Fruit fly (Drosophila melanogaster) whole organism, embryonic: ENCODE data around the gene nAChRalpha3.

Experiments used
- Antp ChIP-seq: fragments of 200-800 bp; sonication (Bioruptor generic); optimal IDR thresholded peaks from 3 replicates; lab custom pipeline; 2016; ENCODE audit warnings: missing biosample characterization, missing genetic modification characterization
- Asciz ChIP-seq: fragments of 200-800 bp; sonication (Bioruptor generic); optimal IDR thresholded peaks from 2 replicates; lab custom pipeline; 2017; ENCODE audit warnings: missing biosample characterization, mild to moderate bottlenecking, missing genetic modification characterization, missing genetic modification reagents
- Atf-2 ChIP-seq: fragments of 200-800 bp; sonication (Bioruptor generic); optimal IDR thresholded peaks from 2 replicates; lab custom pipeline; 2016; ENCODE audit warnings: missing biosample characterization, missing genetic modification characterization
- Bgb ChIP-seq: fragments of 200-800 bp; sonication (Bioruptor generic); IDR thresholded peaks from 2 replicates; pipeline ENCODE4 v1.3.6; 2022; ENCODE audit warnings: missing biosample characterization, missing genetic modification characterization; ENCODE audit not compliant: partially characterized antibody
- BtbVII ChIP-seq: fragments of 200-800 bp; sonication (Bioruptor generic); optimal IDR thresholded peaks from 3 replicates; lab custom pipeline; 2017; ENCODE audit warnings: missing biosample characterization, mild to moderate bottlenecking, missing genetic modification characterization
- CG10209 ChIP-seq: fragments of 200-800 bp; sonication (Bioruptor generic); optimal IDR thresholded peaks from 3 replicates; lab custom pipeline; 2017; ENCODE audit warnings: missing biosample characterization, mild to moderate bottlenecking, missing genetic modification characterization, missing genetic modification reagents
- CG12071 ChIP-seq: fragments of 200-800 bp; sonication (Bioruptor generic); optimal IDR thresholded peaks from 3 replicates; lab custom pipeline; 2018; ENCODE audit warnings: missing biosample characterization, mild to moderate bottlenecking, missing genetic modification characterization
- CG12236 ChIP-seq: fragments of 200-800 bp; sonication (Bioruptor generic); optimal IDR thresholded peaks from 2 replicates; lab custom pipeline; 2016; ENCODE audit warnings: missing biosample characterization, missing genetic modification characterization
- CG13287 ChIP-seq: fragments of 200-800 bp; sonication (Bioruptor generic); IDR thresholded peaks from 2 replicates; pipeline ENCODE4 v1.3.6; 2022; ENCODE audit warnings: missing biosample characterization, missing genetic modification characterization; ENCODE audit not compliant: partially characterized antibody
- CG13775 ChIP-seq: fragments of 200-800 bp; sonication (Bioruptor generic); optimal IDR thresholded peaks from 3 replicates; lab custom pipeline; 2017; ENCODE audit warnings: missing biosample characterization, mild to moderate bottlenecking, missing genetic modification characterization
- CG1529 ChIP-seq: fragments of 200-800 bp; sonication (Bioruptor generic); optimal IDR thresholded peaks from 3 replicates; lab custom pipeline; 2018; ENCODE audit warnings: missing biosample characterization, missing genetic modification characterization
- CG1602 ChIP-seq: fragments of 200-800 bp; sonication (Bioruptor generic); optimal IDR thresholded peaks from 3 replicates; lab custom pipeline; 2016; ENCODE audit warnings: missing biosample characterization, missing genetic modification characterization
- CG2712 ChIP-seq: fragments of 200-800 bp; optimal IDR thresholded peaks from 3 replicates; lab custom pipeline; 2019; ENCODE audit warnings: missing biosample characterization, mild to moderate bottlenecking, missing genetic modification characterization, moderate library complexity
- CG2889 ChIP-seq: fragments of 200-800 bp; sonication (Bioruptor generic); IDR thresholded peaks from 3 replicates; pipeline ENCODE4 v1.3.6; 2022; ENCODE audit warnings: missing biosample characterization, missing genetic modification characterization
- CG3838 ChIP-seq: fragments of 200-800 bp; sonication (Bioruptor generic); optimal IDR thresholded peaks from 3 replicates; lab custom pipeline; 2016; ENCODE audit warnings: missing biosample characterization, missing genetic modification characterization
- CG4328 ChIP-seq: fragments of 200-800 bp; sonication (Bioruptor generic); optimal IDR thresholded peaks from 3 replicates; lab custom pipeline; 2017; ENCODE audit warnings: missing biosample characterization, missing genetic modification reagents, missing genetic modification characterization
- CG6254 ChIP-seq: fragments of 200-800 bp; sonication (Bioruptor generic); optimal IDR thresholded peaks from 3 replicates; lab custom pipeline; 2017; ENCODE audit warnings: mild to moderate bottlenecking, missing biosample characterization, missing genetic modification reagents, missing genetic modification characterization
- CG7745 ChIP-seq: fragments of 200-800 bp; sonication (Bioruptor generic); optimal IDR thresholded peaks from 2 replicates; lab custom pipeline; 2018; ENCODE audit warnings: missing biosample characterization, mild to moderate bottlenecking, missing genetic modification characterization, moderate library complexity
- CG9876 ChIP-seq: fragments of 200-800 bp; sonication (Bioruptor generic); optimal IDR thresholded peaks from 2 replicates; lab custom pipeline; 2016; ENCODE audit warnings: missing biosample characterization, missing genetic modification characterization
- CTCF ChIP-seq: fragments of 200-800 bp; sonication (Bioruptor generic); optimal IDR thresholded peaks from 2 replicates; lab custom pipeline; 2017; ENCODE audit warnings: missing biosample characterization, mild to moderate bottlenecking, missing genetic modification characterization, moderate library complexity
- Dref ChIP-seq: fragments of 200-800 bp; sonication (Bioruptor generic); IDR thresholded peaks from 2 replicates; pipeline ENCODE4 v1.3.6; 2022; ENCODE audit warnings: missing biosample characterization, missing genetic modification characterization
- E2f2 ChIP-seq: fragments of 200-800 bp; sonication (Bioruptor generic); IDR thresholded peaks from 2 replicates; pipeline ENCODE4 v1.3.6; 2022; ENCODE audit warnings: missing biosample characterization, missing genetic modification characterization
- Elba2 ChIP-seq: fragments of 200-800 bp; sonication (Bioruptor generic); optimal IDR thresholded peaks from 3 replicates; lab custom pipeline; 2016; ENCODE audit warnings: missing biosample characterization, missing genetic modification characterization
- Hmx ChIP-seq: fragments of 200-800 bp; sonication (Bioruptor generic); optimal IDR thresholded peaks from 2 replicates; lab custom pipeline; 2016; ENCODE audit warnings: missing biosample characterization, missing genetic modification characterization
- Hr78 ChIP-seq, 2 experiments: fragments of 200-800 bp in 1 of 2; fragments of >200 bp in 1 of 2; sonication (Bioruptor generic) in 1 of 2; optimal IDR thresholded peaks; 2 replicates each; lab custom pipeline; 2017 to 2019; ENCODE audit warnings: missing biosample characterization in 2 of 2, missing genetic modification characterization in 2 of 2, mild to moderate bottlenecking in 1 of 2, moderate library complexity in 1 of 2
- Lpt ChIP-seq: fragments of >200 bp; optimal IDR thresholded peaks from 2 replicates; lab custom pipeline; 2018; ENCODE audit warnings: missing biosample characterization, missing genetic modification characterization
- PHDP ChIP-seq: fragments of 200-800 bp; sonication (Bioruptor generic); optimal IDR thresholded peaks from 3 replicates; lab custom pipeline; 2018; ENCODE audit warnings: missing biosample characterization, mild to moderate bottlenecking, missing genetic modification characterization, moderate library complexity
- Pdp1 ChIP-seq, 2 experiments: fragments of 200-800 bp; sonication (Bioruptor generic); optimal IDR thresholded peaks; 3 replicates each; lab custom pipeline; 2016; ENCODE audit warnings: missing biosample characterization in 2 of 2, missing genetic modification characterization in 2 of 2, mild to moderate bottlenecking in 1 of 2, moderate library complexity in 1 of 2
- Side ChIP-seq: fragments of 200-800 bp; sonication (Bioruptor generic); optimal IDR thresholded peaks from 2 replicates; lab custom pipeline; 2016; ENCODE audit warnings: missing biosample characterization, missing genetic modification characterization
- Sin3A ChIP-seq: fragments of >200 bp; optimal IDR thresholded peaks from 2 replicates; lab custom pipeline; 2018
- Ssrp ChIP-seq: fragments of 200-800 bp; sonication (Bioruptor generic); optimal IDR thresholded peaks from 2 replicates; lab custom pipeline; 2018; ENCODE audit warnings: missing biosample characterization, mild to moderate bottlenecking, missing genetic modification characterization, moderate library complexity
- cg ChIP-seq: fragments of 200-800 bp; sonication (Bioruptor generic); optimal IDR thresholded peaks from 3 replicates; lab custom pipeline; 2019; ENCODE audit warnings: missing biosample characterization, mild to moderate bottlenecking, missing genetic modification characterization, moderate library complexity
- chinmo ChIP-seq: fragments of 200-800 bp; sonication (Bioruptor generic); IDR thresholded peaks from 4 replicates; pipeline ENCODE4 v1.3.6; 2022; ENCODE audit warnings: missing biosample characterization, missing genetic modification characterization; ENCODE audit not compliant: partially characterized antibody
- crc ChIP-seq: fragments of 200-800 bp; sonication (Bioruptor generic); optimal IDR thresholded peaks from 2 replicates; lab custom pipeline; 2016; ENCODE audit warnings: missing biosample characterization, missing genetic modification characterization
- disco-r ChIP-seq: fragments of 200-800 bp; sonication (Bioruptor generic); optimal IDR thresholded peaks from 2 replicates; lab custom pipeline; 2016; ENCODE audit warnings: missing biosample characterization, missing genetic modification characterization
- eve ChIP-seq, 2 experiments: fragments of >200 bp; optimal IDR thresholded peaks; 2 replicates each; lab custom pipeline; 2017; ENCODE audit warnings: missing biosample characterization in 2 of 2, missing genetic modification characterization in 2 of 2
- eyg ChIP-seq: fragments of 200-800 bp; sonication (Bioruptor generic); optimal IDR thresholded peaks from 3 replicates; lab custom pipeline; 2016; ENCODE audit warnings: missing biosample characterization, missing genetic modification characterization
- gcm2 ChIP-seq: fragments of 200-800 bp; sonication (Bioruptor generic); optimal IDR thresholded peaks from 2 replicates; lab custom pipeline; 2016; ENCODE audit warnings: missing biosample characterization, missing genetic modification characterization
- hb ChIP-seq: fragments of 200-800 bp; sonication (Bioruptor generic); IDR thresholded peaks from 3 replicates; pipeline ENCODE4 v1.3.6; 2022; ENCODE audit warnings: missing biosample characterization, missing genetic modification characterization; ENCODE audit not compliant: partially characterized antibody
- her ChIP-seq: fragments of 200-800 bp; sonication (Bioruptor generic); optimal IDR thresholded peaks from 2 replicates; lab custom pipeline; 2016; ENCODE audit warnings: missing biosample characterization, missing genetic modification characterization
- hth ChIP-seq: fragments of >200 bp; optimal IDR thresholded peaks from 2 replicates; lab custom pipeline; 2017; ENCODE audit warnings: inconsistent platforms
- mirr ChIP-seq: fragments of 200-800 bp; sonication (Bioruptor generic); optimal IDR thresholded peaks from 3 replicates; lab custom pipeline; 2018; ENCODE audit warnings: missing biosample characterization, mild to moderate bottlenecking, missing genetic modification characterization
- pita ChIP-seq: fragments of 200-800 bp; sonication (Bioruptor generic); optimal IDR thresholded peaks from 2 replicates; lab custom pipeline; 2017; ENCODE audit warnings: missing biosample characterization, mild to moderate bottlenecking, missing genetic modification characterization
- psq ChIP-seq: fragments of 200-800 bp; sonication (Bioruptor generic); optimal IDR thresholded peaks from 2 replicates; lab custom pipeline; 2017; ENCODE audit warnings: missing biosample characterization, missing genetic modification characterization
- pum ChIP-seq: fragments of 200-800 bp; sonication (Bioruptor generic); optimal IDR thresholded peaks from 2 replicates; lab custom pipeline; 2016; ENCODE audit warnings: missing biosample characterization, missing genetic modification characterization
- ranshi ChIP-seq: fragments of 200-800 bp; sonication (Bioruptor generic); IDR thresholded peaks from 2 replicates; pipeline ENCODE4 v1.3.6; 2022; ENCODE audit warnings: missing biosample characterization, missing genetic modification characterization
- sc ChIP-seq, 3 experiments: fragments of >200 bp in 2 of 3; fragments of 200-800 bp in 1 of 3; sonication (Bioruptor generic) in 1 of 3; optimal IDR thresholded peaks; 2 replicates in 2 of 3; 3 replicates in 1 of 3; lab custom pipeline; 2017; ENCODE audit warnings: mild to moderate bottlenecking in 1 of 3, missing biosample characterization in 1 of 3, missing genetic modification characterization in 1 of 3, missing genetic modification reagents in 1 of 3
- seq ChIP-seq: fragments of 200-800 bp; sonication (Bioruptor generic); IDR thresholded peaks from 2 replicates; pipeline ENCODE4 v1.3.6; 2022; ENCODE audit warnings: missing biosample characterization, missing genetic modification characterization
- slou ChIP-seq: fragments of 200-800 bp; sonication (Bioruptor generic); optimal IDR thresholded peaks from 3 replicates; lab custom pipeline; 2016; ENCODE audit warnings: missing biosample characterization, missing genetic modification characterization
- so ChIP-seq: fragments of 200-800 bp; sonication (Bioruptor generic); IDR thresholded peaks from 3 replicates; pipeline ENCODE4 v1.3.6; 2022; ENCODE audit warnings: missing biosample characterization, missing genetic modification characterization
- stwl ChIP-seq: fragments of 200-800 bp; sonication (Bioruptor generic); optimal IDR thresholded peaks from 3 replicates; lab custom pipeline; 2018; ENCODE audit warnings: missing biosample characterization, mild to moderate bottlenecking, missing genetic modification characterization, moderate library complexity

nAChRalpha3 gene

DNA sequence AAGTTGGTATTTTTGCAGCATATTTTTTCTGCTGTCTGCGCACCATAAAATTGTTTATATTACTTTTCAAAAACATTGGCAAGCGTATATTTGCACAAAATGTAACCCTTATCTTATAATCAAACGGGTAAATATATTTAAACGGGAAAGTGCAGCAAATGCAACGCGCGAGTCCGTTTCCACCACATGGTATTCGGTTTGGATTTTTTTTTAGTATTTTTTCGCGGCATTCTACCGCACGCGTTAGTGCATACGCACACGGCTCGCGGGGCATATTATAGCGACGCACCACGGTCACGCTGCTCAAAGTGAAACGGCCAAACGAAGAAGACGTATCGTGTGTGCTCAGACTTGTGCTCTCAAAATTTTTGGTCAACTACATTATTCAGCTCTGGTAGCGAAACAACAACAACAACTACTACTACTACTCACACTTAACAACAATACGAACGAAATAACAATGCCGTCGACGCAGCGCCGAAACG lies 42.0 kb upstream of the nAChRalpha3 start, which contains the start of gene Trf2 (continued):
- no peak for TF ChIP-seq CG3838 (GFP tag; lab: Kevin White, UChicago)
- no peak for TF ChIP-seq Atf-2 (GFP tag; lab: Kevin White, UChicago)
- TF ChIP-seq mirr (GFP tag; lab: Kevin White, UChicago) = peak; percentile 9
- TF ChIP-seq CG7745 = no peak
- no peak for TF ChIP-seq slou (GFP tag; lab: Kevin White, UChicago)
- no peak for TF ChIP-seq hb (GFP tag; lab: Robert Waterston, UW)
- TF ChIP-seq eyg (GFP tag; lab: Kevin White, UChicago) = no peak
- TF ChIP-seq her (GFP tag; lab: Kevin White, UChicago) = peak; percentile 54
- TF ChIP-seq CG1529 = no peak
- no peak; the same call in 1 of the 2 replicates for TF ChIP-seq ranshi (GFP tag; lab: Robert Waterston, UW)
- no peak for TF ChIP-seq Dref (GFP tag; lab: Robert Waterston, UW)
- TF ChIP-seq CG12236 (GFP tag; lab: Kevin White, UChicago) = no peak
- no peak for TF ChIP-seq CG13775 (GFP tag; lab: Kevin White, UChicago)
- TF ChIP-seq Hmx = no peak
- no peak for TF ChIP-seq PHDP (tag; lab: Kevin White, UChicago)
- no peak for TF ChIP-seq CG2712 (tag; lab: Kevin White, UChicago)
- TF ChIP-seq sc (optimal IDR thresholded peaks at IDR 0.05; lab: Kevin White, UChicago) = no peak
- TF ChIP-seq sc (GFP tag; optimal IDR thresholded peaks at IDR 0.05; lab: Kevin White, UChicago) = no peak
- no peak for TF ChIP-seq CG12071 (GFP tag; lab: Kevin White, UChicago)
- no peak for TF ChIP-seq CG9876 (GFP tag; lab: Kevin White, UChicago)
- no peak for TF ChIP-seq CG4328
- TF ChIP-seq Elba2 (GFP tag; lab: Kevin White, UChicago) = no peak
- no peak for TF ChIP-seq Hr78 (GFP tag; optimal IDR thresholded peaks at IDR 0.05; lab: Kevin White, UChicago)
- peak; percentile 19 to 29 for TF ChIP-seq Pdp1 (GFP tag; optimal IDR thresholded peaks at IDR 0.05; lab: Kevin White, UChicago)
- TF ChIP-seq chinmo (GFP tag; lab: Robert Waterston, UW) = peak; percentile 28; the same call in 1 of the 4 replicates
- TF ChIP-seq cg = no peak
- TF ChIP-seq Side (GFP tag; lab: Kevin White, UChicago) = peak; percentile 51
- TF ChIP-seq pita (GFP tag; lab: Kevin White, UChicago) = peak; percentile 43
- TF ChIP-seq gcm2 (GFP tag; lab: Kevin White, UChicago) = no peak
- TF ChIP-seq hth = no peak
- peak; percentile 23; the same call in 1 of the 2 replicates for TF ChIP-seq Bgb (GFP tag; lab: Robert Waterston, UW)
- TF ChIP-seq Antp (GFP tag; lab: Kevin White, UChicago) = no peak
- TF ChIP-seq so (GFP tag; lab: Robert Waterston, UW) = 0 out of 3 replicates have a peak, but pooled peaks have one; percentile 11
- TF ChIP-seq crc (GFP tag; lab: Kevin White, UChicago) = no peak
- no peak for TF ChIP-seq eve (GFP tag; optimal IDR thresholded peaks at IDR 0.05; lab: Kevin White, UChicago)
- no peak for TF ChIP-seq stwl (tag; lab: Kevin White, UChicago)
- no peak for TF ChIP-seq Lpt
- TF ChIP-seq CG1602 (GFP tag; lab: Kevin White, UChicago) = no peak
- no peak for TF ChIP-seq Ssrp (tag; lab: Kevin White, UChicago)
- no peak for TF ChIP-seq psq (GFP tag; lab: Kevin White, UChicago)
- TF ChIP-seq disco-r (GFP tag; lab: Kevin White, UChicago) = no peak
- TF ChIP-seq Asciz (GFP tag; lab: Kevin White, UChicago) = no peak
- no peak for TF ChIP-seq CG6254
- TF ChIP-seq CG10209 = no peak
- TF ChIP-seq BtbVII (GFP tag; lab: Kevin White, UChicago) = no peak
- peak; percentile 94 for TF ChIP-seq Sin3A (lab: Kevin White, UChicago)
- TF ChIP-seq CTCF = peak; percentile 2
- TF ChIP-seq CG2889 (GFP tag; lab: Robert Waterston, UW) = no peak
- TF ChIP-seq pum = no peak
- TF ChIP-seq seq (GFP tag; lab: Robert Waterston, UW) = no peak
- peak; percentile 43; the same call in 1 of the 2 replicates for TF ChIP-seq E2f2 (GFP tag; lab: Robert Waterston, UW)
- peak; percentile 7; the same call in 1 of the 2 replicates for TF ChIP-seq CG13287 (GFP tag; lab: Robert Waterston, UW)
